Comparison of ENCODE assay signal across 1 fruit fly cellular context in genomic region chr2L:9330628-9331027, dm6.
A peak's percentile ranks its signal among the peaks of the same experiment; 100 is the strongest.
TF ChIP-seq lines count a peak whose summit lies in the region.

Gene Cks30A (plus strand): TSS chr2L:9330763.

TF ChIP-seq in whole organism, embryonic, 481 proteins besides CTCF, POLR2A, EP300 and RAD21 (continued from another document):
- TF ChIP-seq CG13287 (GFP tag; IDR thresholded peaks at IDR 0.05; lab: Robert Waterston, UW; ENCODE audit: partially characterized antibody) (peak; percentile 46; the same call in 1 of the 2 replicates), psq (GFP tag; optimal IDR thresholded peaks at IDR 0.05; lab: Kevin White, UChicago) (no peak), MESR4 (GFP tag; optimal IDR thresholded peaks at IDR 0.05; lab: Kevin White, UChicago) (peak; percentile 5), Eip74EF (GFP tag; optimal IDR thresholded peaks at IDR 0.05; lab: Kevin White, UChicago) (no peak), esg (GFP tag; conservative IDR thresholded peaks at IDR 0.05; lab: Robert Waterston, UW) (no peak), CG8281 (tag; optimal IDR thresholded peaks at IDR 0.05; lab: Kevin White, UChicago) (no peak), CG30020 (tag; optimal IDR thresholded peaks at IDR 0.05; lab: Kevin White, UChicago) (no peak), Side (GFP tag; optimal IDR thresholded peaks at IDR 0.05; lab: Kevin White, UChicago) (no peak), gfzf (GFP tag; optimal IDR thresholded peaks at IDR 0.05; lab: Kevin White, UChicago) (peak; percentile 99), unpg (GFP tag; optimal IDR thresholded peaks at IDR 0.05; lab: Kevin White, UChicago) (no peak), Lhr (GFP tag; optimal IDR thresholded peaks at IDR 0.05; lab: Kevin White, UChicago) (peak; percentile 85), CG16813 (GFP tag; IDR thresholded peaks at IDR 0.05; lab: Robert Waterston, UW; ENCODE audit: partially characterized antibody) (peak; percentile 26; the same call in 1 of the 3 replicates), Myb (GFP tag; optimal IDR thresholded peaks at IDR 0.05; lab: Kevin White, UChicago) (peak; percentile 80), CG18619 (GFP tag; optimal IDR thresholded peaks at IDR 0.05; lab: Kevin White, UChicago) (no peak), Hey (tag; optimal IDR thresholded peaks at IDR 0.05; lab: Kevin White, UChicago) (no peak), chinmo (GFP tag; IDR thresholded peaks at IDR 0.05; lab: Robert Waterston, UW; ENCODE audit: partially characterized antibody) (0 out of 4 replicates have a peak, but pooled peaks have one; percentile 7), hkb (optimal IDR thresholded peaks at IDR 0.05; lab: Kevin White, UChicago) (peak; percentile 15), hkb (GFP tag; IDR thresholded peaks at IDR 0.05; lab: Robert Waterston, UW) (no peak), CG2116 (GFP tag; optimal IDR thresholded peaks at IDR 0.05; lab: Kevin White, UChicago) (peak; percentile 59), Antp (GFP tag; optimal IDR thresholded peaks at IDR 0.05; lab: Kevin White, UChicago) (no peak), HLH4C (GFP tag; IDR thresholded peaks at IDR 0.05; lab: Robert Waterston, UW; ENCODE audit: partially characterized antibody) (0 out of 3 replicates have a peak, but pooled peaks have one; percentile 38), Sox100B (GFP tag; optimal IDR thresholded peaks at IDR 0.05; lab: Kevin White, UChicago) (no peak), CG8944 (GFP tag; optimal IDR thresholded peaks at IDR 0.05; lab: Kevin White, UChicago) (no peak), tna (GFP tag; IDR thresholded peaks at IDR 0.05; lab: Robert Waterston, UW; ENCODE audit: partially characterized antibody) (no peak), CG4820 (GFP tag; optimal IDR thresholded peaks at IDR 0.05; lab: Kevin White, UChicago) (no peak), MBD-R2 (GFP tag; IDR thresholded peaks at IDR 0.05; lab: Robert Waterston, UW) (peak; percentile 61), CG10209 (GFP tag; optimal IDR thresholded peaks at IDR 0.05; lab: Kevin White, UChicago) (no peak), trem (tag; optimal IDR thresholded peaks at IDR 0.05; lab: Kevin White, UChicago) (peak; percentile 70), Nf-YB (GFP tag; optimal IDR thresholded peaks at IDR 0.05; lab: Kevin White, UChicago) (no peak), Rfx (GFP tag; IDR thresholded peaks at IDR 0.05; lab: Robert Waterston, UW) (no peak), CG12155 (GFP tag; optimal IDR thresholded peaks at IDR 0.05; lab: Kevin White, UChicago) (peak; percentile 50), mld (GFP tag; IDR thresholded peaks at IDR 0.05; lab: Robert Waterston, UW; ENCODE audit: partially characterized antibody) (0 out of 3 replicates have a peak, but pooled peaks have one; percentile 58), CG12659 (GFP tag; optimal IDR thresholded peaks at IDR 0.05; lab: Kevin White, UChicago) (peak; percentile 16), CG9797 (GFP tag; optimal IDR thresholded peaks at IDR 0.05; lab: Kevin White, UChicago) (peak; percentile 95), sd (tag; optimal IDR thresholded peaks at IDR 0.05; lab: Kevin White, UChicago) (peak; percentile 71), Hmr (GFP tag; optimal IDR thresholded peaks at IDR 0.05; lab: Kevin White, UChicago) (peak; percentile 42), maf-S (GFP tag; optimal IDR thresholded peaks at IDR 0.05; lab: Kevin White, UChicago) (peak; percentile 1), CG15514 (GFP tag; optimal IDR thresholded peaks at IDR 0.05; lab: Kevin White, UChicago) (peak; percentile 59), ERR (GFP tag; optimal IDR thresholded peaks at IDR 0.05; lab: Kevin White, UChicago) (no peak), stwl (tag; optimal IDR thresholded peaks at IDR 0.05; lab: Kevin White, UChicago) (peak; percentile 91), pita (GFP tag; optimal IDR thresholded peaks at IDR 0.05; lab: Kevin White, UChicago) (peak; percentile 72), CG1602 (GFP tag; optimal IDR thresholded peaks at IDR 0.05; lab: Kevin White, UChicago) (no peak), CG18599 (GFP tag; optimal IDR thresholded peaks at IDR 0.05; lab: Kevin White, UChicago) (no peak), CG6791 (GFP tag; IDR thresholded peaks at IDR 0.05; lab: Robert Waterston, UW; ENCODE audit: partially characterized antibody) (peak; percentile 57; the same call in 2 of the 3 replicates), Abd-B (GFP tag; optimal IDR thresholded peaks at IDR 0.05; lab: Kevin White, UChicago) (peak; percentile 20), CG10267 (tag; optimal IDR thresholded peaks at IDR 0.05; lab: Kevin White, UChicago) (peak; percentile 62), CG1603 (tag; optimal IDR thresholded peaks at IDR 0.05; lab: Kevin White, UChicago) (peak; percentile 89), CG17612 (GFP tag; IDR thresholded peaks at IDR 0.05; lab: Robert Waterston, UW) (no peak), bbx (GFP tag; IDR thresholded peaks at IDR 0.05; lab: Robert Waterston, UW; ENCODE audit: partially characterized antibody) (no peak; the same call in 1 of the 2 replicates), knrl (GFP tag; IDR thresholded peaks at IDR 0.05; lab: Robert Waterston, UW; ENCODE audit: partially characterized antibody) (peak; percentile 49; the same call in 2 of the 3 replicates), CG6765 (GFP tag; optimal IDR thresholded peaks at IDR 0.05; lab: Kevin White, UChicago) (no peak)
